Worm (Caenorhabditis elegans) whole organism, late embryonic: Measurements from ENCODE around the gene T04A8.18.

Experiments used
- T23F11.4 ChIP-seq: fragments of 200-800 bp; sonication (Bioruptor generic); optimal IDR thresholded peaks from 2 replicates; lab custom pipeline; 2018; ENCODE audit warnings: mild to moderate bottlenecking, missing genetic modification characterization, missing compliant biosample characterization
- ama-1 ChIP-seq: fragments of 150-350 bp; optimal IDR thresholded peaks from 2 replicates; lab custom pipeline; 2014
- ceh-18 ChIP-seq: sonication (generic microtip); optimal IDR thresholded peaks from 2 replicates; lab custom pipeline; 2016; ENCODE audit warnings: missing genetic modification characterization, missing compliant biosample characterization
- hlh-13 ChIP-seq: fragments of 200-800 bp; sonication (Bioruptor generic); optimal IDR thresholded peaks from 2 replicates; lab custom pipeline; 2018; ENCODE audit warnings: mild to moderate bottlenecking, missing genetic modification characterization, missing compliant biosample characterization
- pag-3 ChIP-seq: sonication (generic microtip); optimal IDR thresholded peaks from 2 replicates; lab custom pipeline; 2016; ENCODE audit warnings: missing compliant biosample characterization, missing genetic modification characterization, borderline replicate concordance
- pqm-1 ChIP-seq: sonication (generic microtip); optimal IDR thresholded peaks from 2 replicates; lab custom pipeline; 2016; ENCODE audit warnings: missing genetic modification characterization, missing compliant biosample characterization
- pros-1 ChIP-seq: fragments of 150-350 bp; optimal IDR thresholded peaks from 2 replicates; lab custom pipeline; 2014; ENCODE audit warnings: missing biosample characterization, missing genetic modification reagents, missing genetic modification characterization
- tbx-2 ChIP-seq: sonication (generic microtip); optimal IDR thresholded peaks from 2 replicates; lab custom pipeline; 2016; ENCODE audit warnings: missing genetic modification characterization, missing compliant biosample characterization
- unc-86 ChIP-seq: sonication (generic microtip); optimal IDR thresholded peaks from 2 replicates; lab custom pipeline; 2016; ENCODE audit warnings: missing genetic modification characterization, missing compliant biosample characterization
- zip-5 ChIP-seq: sonication (generic microtip); optimal IDR thresholded peaks from 2 replicates; lab custom pipeline; 2016; ENCODE audit warnings: missing genetic modification characterization, missing compliant biosample characterization

DNA sequence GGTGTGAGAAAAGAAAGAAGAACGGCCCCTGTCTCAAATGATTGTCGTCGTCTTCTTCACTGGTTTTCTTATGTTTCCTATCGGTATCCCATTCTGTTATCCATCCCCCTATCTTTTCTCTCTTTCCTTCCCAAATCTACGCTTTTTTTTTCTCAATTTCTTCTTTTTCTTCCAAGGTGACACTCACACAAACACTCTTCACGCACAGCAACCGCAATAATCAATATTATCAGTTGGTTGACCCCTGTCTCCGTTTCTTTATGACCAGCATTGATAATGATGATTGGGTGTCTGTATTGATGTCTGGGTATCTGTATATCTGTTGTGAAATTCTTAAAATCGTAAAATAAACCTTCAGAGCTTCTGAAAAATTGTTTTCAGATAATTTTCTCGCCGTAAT, 31.8 kb downstream of the T04A8.18 start:
- TF ChIP-seq hlh-13 (GFP tag; lab: Kevin White, UChicago) (no peak), tbx-2 (tag; lab: Kevin White, UChicago) (no peak), T23F11.4 (GFP tag; lab: Kevin White, UChicago) (no peak), ama-1 (lab: Kevin White, UChicago) (no peak), pros-1 (tag; lab: Kevin White, UChicago) (no peak), ceh-18 (tag; lab: Kevin White, UChicago) (no peak), zip-5 (tag; lab: Kevin White, UChicago) (no peak), unc-86 (tag; lab: Kevin White, UChicago) (no peak), pag-3 (tag; lab: Kevin White, UChicago) (no peak), pqm-1 (tag; lab: Kevin White, UChicago) (no peak)
